Worm (Caenorhabditis elegans): ENCODE data around the gene adal-1.

ce11 chrII:6939873-6940272 is 46.4 kb upstream of the adal-1 start:
- no peak for TF ChIP-seq aly-1 (tag; optimal IDR thresholded peaks at IDR 0.05)
- TF ChIP-seq ets-7 (tag; optimal IDR thresholded peaks at IDR 0.05), result no peak
- no peak for TF ChIP-seq ama-1 (optimal IDR thresholded peaks at IDR 0.05)
- TF ChIP-seq F13C5.2 (tag; optimal IDR thresholded peaks at IDR 0.05), result no peak
- no peak for TF ChIP-seq flt-1 (GFP tag; IDR thresholded peaks at IDR 0.05)
- no peak for TF ChIP-seq scrt-1 (GFP tag; IDR thresholded peaks at IDR 0.05)
- no peak for TF ChIP-seq hnd-1 (tag; optimal IDR thresholded peaks at IDR 0.05)
- no peak for TF ChIP-seq tbx-37 (GFP tag; conservative IDR thresholded peaks at IDR 0.05)
- no peak for TF ChIP-seq hmg-4 (GFP tag; optimal IDR thresholded peaks at IDR 0.05)
- no peak for TF ChIP-seq tra-4 (tag; optimal IDR thresholded peaks at IDR 0.05)
- no peak for TF ChIP-seq hmbx-1 (tag; optimal IDR thresholded peaks at IDR 0.05)
- TF ChIP-seq ceh-36 (tag; optimal IDR thresholded peaks at IDR 0.05), result no peak
- TF ChIP-seq tbx-11 (GFP tag; IDR thresholded peaks at IDR 0.05), result no peak
- no peak for TF ChIP-seq ceh-13 (GFP tag; optimal IDR thresholded peaks at IDR 0.05)
